Worm (Caenorhabditis elegans): ENCODE data around the gene ncx-7.

- TF ChIP-seq hrde-1 (tag; optimal IDR thresholded peaks at IDR 0.05; ENCODE audit: borderline replicate concordance) (no peak), lin-26 (GFP tag; IDR thresholded peaks at IDR 0.05) (no peak), unc-130 (GFP tag; optimal IDR thresholded peaks at IDR 0.05) (no peak), Y67H2A.10 (GFP tag; conservative IDR thresholded peaks at IDR 0.05) (no peak), F22D6.2 (tag; optimal IDR thresholded peaks at IDR 0.05) (no peak), ztf-3 (GFP tag; optimal IDR thresholded peaks at IDR 0.05) (no peak), aptf-3 (GFP tag; IDR thresholded peaks at IDR 0.05) (no peak), akir-1 (GFP tag; optimal IDR thresholded peaks at IDR 0.05) (no peak), madf-8 (GFP tag; conservative IDR thresholded peaks at IDR 0.05) (no peak)
Observed at ce11 chrIII:9689377-9689776, 30.7 kb downstream of the ncx-7 start.

Measured in whole organism, young adult.